Worm (Caenorhabditis elegans): Measurements from ENCODE around the gene C43F9.4.

DNA sequence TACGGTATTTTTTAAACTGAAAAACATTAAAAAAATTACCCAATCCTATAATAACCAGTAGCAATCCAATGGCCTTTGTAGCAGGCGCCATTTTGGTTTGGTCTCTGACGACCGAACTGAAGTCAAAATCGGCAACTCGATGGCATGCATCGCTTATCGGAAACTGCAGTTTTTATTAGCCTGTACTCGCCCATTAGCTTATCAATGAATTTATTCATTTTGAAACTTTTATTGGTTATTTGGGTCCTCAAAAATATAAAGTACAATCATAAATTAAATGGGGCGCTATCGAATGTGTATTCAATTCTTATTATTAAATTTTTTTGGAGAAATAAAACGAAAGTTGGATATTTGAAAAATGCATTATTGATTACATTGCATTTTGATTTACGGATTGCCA lies 39.8 kb upstream of the C43F9.4 start, which contains the start of gene R09H10.5:
- TF ChIP-seq ama-1 (optimal IDR thresholded peaks at IDR 0.05): no peak
- no peak for TF ChIP-seq ceh-36 (tag; optimal IDR thresholded peaks at IDR 0.05)
- no peak for TF ChIP-seq hnd-1 (tag; optimal IDR thresholded peaks at IDR 0.05)
- TF ChIP-seq flt-1 (GFP tag; IDR thresholded peaks at IDR 0.05): no peak
- no peak for TF ChIP-seq B0310.2 (tag; optimal IDR thresholded peaks at IDR 0.05)
- no peak for TF ChIP-seq scrt-1 (GFP tag; IDR thresholded peaks at IDR 0.05)
- no peak for TF ChIP-seq tbx-11 (GFP tag; IDR thresholded peaks at IDR 0.05)
- TF ChIP-seq pes-1 (GFP tag; IDR thresholded peaks at IDR 0.05): no peak
- no peak for TF ChIP-seq tra-4 (tag; optimal IDR thresholded peaks at IDR 0.05)
- no peak for TF ChIP-seq sea-1 (GFP tag; conservative IDR thresholded peaks at IDR 0.05)
- no peak for TF ChIP-seq tbx-37 (GFP tag; conservative IDR thresholded peaks at IDR 0.05)
- no peak for TF ChIP-seq ceh-13 (GFP tag; optimal IDR thresholded peaks at IDR 0.05)

Measured in whole organism, early embryonic.